Worm (Caenorhabditis elegans): ENCODE results near the gene cest-2.3.

The cest-2.3 gene

ce11 chrV:14156468-14156867, 26.3 kb downstream of the cest-2.3 start, which contains the start of gene AH10.2:
Gene AH10.2 (plus strand): TSS chrV:14156768.
- TF ChIP-seq alr-1 (tag; optimal IDR thresholded peaks at IDR 0.05) = no peak
- TF ChIP-seq lin-39 (tag; optimal IDR thresholded peaks at IDR 0.05) = no peak
- TF ChIP-seq lsy-2 (tag; optimal IDR thresholded peaks at IDR 0.05) = no peak
- no peak for TF ChIP-seq lin-13 (GFP tag; optimal IDR thresholded peaks at IDR 0.05)
- TF ChIP-seq fos-1 (tag; optimal IDR thresholded peaks at IDR 0.05) = no peak
- TF ChIP-seq lin-11 (tag; optimal IDR thresholded peaks at IDR 0.05) = no peak
- no peak for TF ChIP-seq snpc-4 (tag; optimal IDR thresholded peaks at IDR 0.05)
- no peak for TF ChIP-seq egl-27 (tag; optimal IDR thresholded peaks at IDR 0.05)

ce11 chrV:14153615-14154014, 29.1 kb downstream of the cest-2.3 start:
- TF ChIP-seq nhr-77 (tag; optimal IDR thresholded peaks at IDR 0.05) = no peak
- TF ChIP-seq nhr-11 (tag; optimal IDR thresholded peaks at IDR 0.05) = no peak
- TF ChIP-seq nhr-23 (tag; optimal IDR thresholded peaks at IDR 0.05) = no peak
- peak; percentile 8 for TF ChIP-seq unc-55 (GFP tag; optimal IDR thresholded peaks at IDR 0.05)
- TF ChIP-seq sma-9 (GFP tag; optimal IDR thresholded peaks at IDR 0.05) = peak; percentile 31
- no peak for TF ChIP-seq sma-9 (tag; optimal IDR thresholded peaks at IDR 0.05)
- peak; percentile 38 for TF ChIP-seq nhr-129 (tag; optimal IDR thresholded peaks at IDR 0.05)
- TF ChIP-seq F13H6.1 (tag; optimal IDR thresholded peaks at IDR 0.05) = peak; percentile 70
- no peak for TF ChIP-seq elt-1 (tag; optimal IDR thresholded peaks at IDR 0.05)
- no peak for TF ChIP-seq ama-1 (optimal IDR thresholded peaks at IDR 0.05)
- TF ChIP-seq zag-1 (tag; optimal IDR thresholded peaks at IDR 0.05) = no peak
- no peak for TF ChIP-seq lsy-2 (tag; optimal IDR thresholded peaks at IDR 0.05)
- TF ChIP-seq skn-1 (tag; optimal IDR thresholded peaks at IDR 0.05) = no peak

- TF ChIP-seq sma-9 (GFP tag; optimal IDR thresholded peaks at IDR 0.05) = no peak
- no peak for TF ChIP-seq sma-9 (tag; optimal IDR thresholded peaks at IDR 0.05)
- peak; percentile 82 for TF ChIP-seq ceh-16 (tag; optimal IDR thresholded peaks at IDR 0.05)
- TF ChIP-seq nhr-25 (tag; optimal IDR thresholded peaks at IDR 0.05) = peak; percentile 55
These were observed 31.8 kb downstream of the cest-2.3 start for ce11 chrV:14150966-14151365.

- TF ChIP-seq C34F6.9 (tag; optimal IDR thresholded peaks at IDR 0.05) (peak; percentile 18), ceh-16 (tag; optimal IDR thresholded peaks at IDR 0.05) (no peak), sma-3 (GFP tag; optimal IDR thresholded peaks at IDR 0.05) (no peak), egl-27 (tag; optimal IDR thresholded peaks at IDR 0.05) (no peak), dmd-4 (tag; optimal IDR thresholded peaks at IDR 0.05) (no peak), crh-2 (tag; optimal IDR thresholded peaks at IDR 0.05) (no peak), elt-3 (tag; optimal IDR thresholded peaks at IDR 0.05) (no peak), unc-39 (tag; optimal IDR thresholded peaks at IDR 0.05) (no peak), peb-1 (tag; optimal IDR thresholded peaks at IDR 0.05) (no peak), mab-5 (tag; optimal IDR thresholded peaks at IDR 0.05) (no peak), mdl-1 (tag; optimal IDR thresholded peaks at IDR 0.05) (no peak), ZK546.5 (tag; optimal IDR thresholded peaks at IDR 0.05) (no peak), nhr-25 (tag; optimal IDR thresholded peaks at IDR 0.05) (peak; percentile 26), snpc-4 (tag; optimal IDR thresholded peaks at IDR 0.05) (no peak), sma-9 (GFP tag; optimal IDR thresholded peaks at IDR 0.05) (no peak), sma-9 (tag; optimal IDR thresholded peaks at IDR 0.05) (no peak), nhr-6 (tag; optimal IDR thresholded peaks at IDR 0.05) (no peak), aly-2 (tag; optimal IDR thresholded peaks at IDR 0.05) (no peak)
These were observed 33.6 kb downstream of the cest-2.3 start for ce11 chrV:14149125-14149524.

- no peak for TF ChIP-seq Y55F3AM.14 (GFP tag; optimal IDR thresholded peaks at IDR 0.05)
- TF ChIP-seq ztf-11 (tag; optimal IDR thresholded peaks at IDR 0.05) = no peak
- TF ChIP-seq nhr-25 (tag; optimal IDR thresholded peaks at IDR 0.05) = no peak
- TF ChIP-seq nhr-237 (tag; optimal IDR thresholded peaks at IDR 0.05) = no peak
These were observed 35.6 kb downstream of the cest-2.3 start for ce11 chrV:14147114-14147513.

All from whole organism, L2 larva.